Worm (Caenorhabditis elegans) whole organism, L1 larva: ENCODE data around the gene D1069.3.

Experiments used
- elt-2 ChIP-seq: sonication (generic microtip); optimal IDR thresholded peaks from 2 replicates; lab custom pipeline; 2016; ENCODE audit warnings: missing genetic modification characterization, mild to moderate bottlenecking, inconsistent platforms, missing compliant biosample characterization, missing genetic modification reagents
- elt-3 ChIP-seq, 6 experiments: fragments of 150-350 bp in 1 of 6; sonication (generic microtip); optimal IDR thresholded peaks; 2 replicates each; lab custom pipeline; 2017 to 2018; ENCODE audit warnings: missing biosample characterization in 6 of 6, missing genetic modification characterization in 6 of 6, inconsistent platforms in 1 of 6
- mdl-1 ChIP-seq, 2 experiments: fragments of 150-350 bp; optimal IDR thresholded peaks; 2 replicates each; lab custom pipeline; 2014 to 2017; ENCODE audit warnings: missing biosample characterization in 2 of 2, missing genetic modification characterization in 2 of 2, inconsistent platforms in 1 of 2
- mef-2 ChIP-seq: fragments of 150-350 bp; optimal IDR thresholded peaks from 2 replicates; lab custom pipeline; 2014; ENCODE audit warnings: missing biosample characterization, missing genetic modification characterization
- nhr-76 ChIP-seq: sonication (generic microtip); optimal IDR thresholded peaks from 2 replicates; lab custom pipeline; 2017; ENCODE audit warnings: missing biosample characterization, missing genetic modification characterization
- nhr-84 ChIP-seq: sonication (generic microtip); optimal IDR thresholded peaks from 2 replicates; lab custom pipeline; 2017; ENCODE audit warnings: missing biosample characterization, missing genetic modification characterization
- snpc-4 ChIP-seq: fragments of 150-350 bp; optimal IDR thresholded peaks from 2 replicates; lab custom pipeline; 2014; ENCODE audit warnings: missing biosample characterization, missing genetic modification characterization
- unc-130 ChIP-seq: fragments of 150-350 bp; optimal IDR thresholded peaks from 2 replicates; lab custom pipeline; 2017; ENCODE audit warnings: missing biosample characterization, missing genetic modification characterization, inconsistent platforms
- unc-62 ChIP-seq: fragments of 150-350 bp; optimal IDR thresholded peaks from 2 replicates; lab custom pipeline; 2014; ENCODE audit warnings: missing biosample characterization, missing genetic modification reagents, missing genetic modification characterization
- ztf-11 ChIP-seq, 2 experiments: sonication (generic microtip); optimal IDR thresholded peaks; 2 replicates each; lab custom pipeline; 2016 to 2017; ENCODE audit warnings: missing genetic modification characterization in 2 of 2, missing biosample characterization in 1 of 2, missing compliant biosample characterization in 1 of 2
- ztf-4 ChIP-seq: fragments of 150-350 bp; optimal IDR thresholded peaks from 2 replicates; lab custom pipeline; 2014; ENCODE audit warnings: missing biosample characterization, missing genetic modification characterization

- TF ChIP-seq unc-62 (GFP tag; lab: Kevin White, UChicago), result no peak
- no peak for TF ChIP-seq mdl-1 (tag; optimal IDR thresholded peaks at IDR 0.05; lab: Kevin White, UChicago)
- no peak for TF ChIP-seq unc-130
- TF ChIP-seq elt-2 (tag; lab: Kevin White, UChicago), result no peak
- no peak for TF ChIP-seq snpc-4 (tag; lab: Kevin White, UChicago)
- no peak for TF ChIP-seq nhr-84 (tag; lab: Kevin White, UChicago)
- no peak for TF ChIP-seq elt-3 (tag; optimal IDR thresholded peaks at IDR 0.05; lab: Kevin White, UChicago)
- no peak for TF ChIP-seq mef-2 (tag; lab: Kevin White, UChicago)
- no peak for TF ChIP-seq ztf-4 (tag; lab: Kevin White, UChicago)
- TF ChIP-seq ztf-11 (tag; optimal IDR thresholded peaks at IDR 0.05; lab: Kevin White, UChicago), result no peak
- no peak for TF ChIP-seq nhr-76
These were observed 26.9 kb downstream of the D1069.3 start for ce11 chrII:320783-321182.
